Worm (Caenorhabditis elegans): Measurements from ENCODE around the gene F59G1.8.
A peak's percentile ranks its signal among the peaks of the same experiment; 100 is the strongest.

Gene F59G1.8

DNA sequence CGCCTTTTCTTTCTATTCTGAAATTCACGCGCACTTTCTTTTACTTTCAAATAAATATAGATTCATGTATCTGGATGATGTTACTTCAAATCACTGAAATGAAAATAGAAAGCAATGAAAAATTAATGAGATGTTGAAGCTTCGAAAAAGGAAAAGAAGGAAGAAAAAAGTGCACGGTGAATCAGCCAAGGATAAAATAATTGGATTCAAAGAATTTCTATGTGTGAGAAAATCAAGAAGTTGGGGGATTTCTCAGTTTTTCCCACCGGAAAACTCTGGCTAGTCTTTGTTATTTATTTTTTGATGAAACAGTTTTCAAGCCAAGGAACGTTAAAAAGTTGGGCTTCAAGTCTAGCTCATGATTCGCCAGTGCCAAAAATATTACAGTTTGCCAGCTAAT is 45.4 kb downstream of the F59G1.8 start:
- TF ChIP-seq elt-1 (tag; optimal IDR thresholded peaks at IDR 0.05; ENCODE audit: borderline replicate concordance, insufficient read depth) = no peak
- no peak for TF ChIP-seq tbx-8 (GFP tag; optimal IDR thresholded peaks at IDR 0.05)
- TF ChIP-seq flh-1 (GFP tag; optimal IDR thresholded peaks at IDR 0.05) = no peak
- no peak for TF ChIP-seq sptf-1 (tag; optimal IDR thresholded peaks at IDR 0.05)
- TF ChIP-seq ces-1 (GFP tag; optimal IDR thresholded peaks at IDR 0.05) = no peak
- no peak for TF ChIP-seq ceh-83 (GFP tag; optimal IDR thresholded peaks at IDR 0.05)
- TF ChIP-seq ham-2 (GFP tag; optimal IDR thresholded peaks at IDR 0.05) = no peak
- no peak for TF ChIP-seq zip-8 (tag; optimal IDR thresholded peaks at IDR 0.05)
- TF ChIP-seq sem-2 (GFP tag; optimal IDR thresholded peaks at IDR 0.05) = no peak
- TF ChIP-seq lin-13 (tag; optimal IDR thresholded peaks at IDR 0.05) = no peak
- TF ChIP-seq unc-39 (tag; optimal IDR thresholded peaks at IDR 0.05) = no peak
- no peak for TF ChIP-seq lsy-2 (tag; optimal IDR thresholded peaks at IDR 0.05)
- no peak for TF ChIP-seq nhr-76 (tag; optimal IDR thresholded peaks at IDR 0.05)
- TF ChIP-seq mab-5 (tag; optimal IDR thresholded peaks at IDR 0.05) = no peak
- no peak for TF ChIP-seq mls-2 (tag; optimal IDR thresholded peaks at IDR 0.05)
- TF ChIP-seq M03D4.4 (tag; optimal IDR thresholded peaks at IDR 0.05) = no peak
- TF ChIP-seq nhr-237 (tag; optimal IDR thresholded peaks at IDR 0.05) = no peak
- TF ChIP-seq mep-1 (tag; optimal IDR thresholded peaks at IDR 0.05) = no peak

DNA sequence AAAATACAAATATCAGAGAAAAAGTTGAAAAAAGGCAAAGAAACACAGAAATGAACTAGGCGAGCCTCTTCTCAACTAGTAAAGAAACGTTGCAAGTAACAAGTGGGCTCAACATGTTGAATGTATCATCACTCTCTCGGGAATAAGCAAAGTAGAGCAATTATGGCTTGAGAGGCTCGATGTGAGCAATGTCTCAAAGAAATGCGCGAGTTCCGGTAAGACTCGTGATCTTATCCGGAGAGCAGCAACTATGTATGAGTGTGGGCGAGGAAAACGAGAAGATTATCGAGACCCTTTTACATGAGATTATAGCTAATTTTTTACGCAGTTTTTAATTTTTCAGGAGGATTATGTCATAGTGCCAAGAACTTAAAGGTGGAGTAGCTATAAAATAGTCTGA is 45.8 kb downstream of the F59G1.8 start:
- no peak for TF ChIP-seq tbx-8 (GFP tag; optimal IDR thresholded peaks at IDR 0.05)
- TF ChIP-seq flh-1 (GFP tag; optimal IDR thresholded peaks at IDR 0.05) = no peak
- no peak for TF ChIP-seq nhr-12 (tag; optimal IDR thresholded peaks at IDR 0.05)
- TF ChIP-seq unc-120 (tag; optimal IDR thresholded peaks at IDR 0.05; ENCODE audit: poor library complexity, severe bottlenecking) = no peak
- TF ChIP-seq cnd-1 (tag; optimal IDR thresholded peaks at IDR 0.05) = no peak
- no peak for TF ChIP-seq pha-4 (tag; optimal IDR thresholded peaks at IDR 0.05)
- no peak for TF ChIP-seq mab-5 (tag; optimal IDR thresholded peaks at IDR 0.05)
- no peak for TF ChIP-seq unc-62 (GFP tag; optimal IDR thresholded peaks at IDR 0.05)
- TF ChIP-seq ceh-43 (GFP tag; optimal IDR thresholded peaks at IDR 0.05) = no peak
- TF ChIP-seq zip-8 (tag; optimal IDR thresholded peaks at IDR 0.05) = no peak
- no peak for TF ChIP-seq M03D4.4 (tag; optimal IDR thresholded peaks at IDR 0.05)
- no peak for TF ChIP-seq lsy-2 (tag; optimal IDR thresholded peaks at IDR 0.05)
- TF ChIP-seq nhr-2 (tag; optimal IDR thresholded peaks at IDR 0.05) = no peak
- TF ChIP-seq nhr-76 (tag; optimal IDR thresholded peaks at IDR 0.05) = no peak
- TF ChIP-seq elt-1 (tag; optimal IDR thresholded peaks at IDR 0.05; ENCODE audit: borderline replicate concordance, insufficient read depth) = no peak
- no peak for TF ChIP-seq hlh-1 (tag; optimal IDR thresholded peaks at IDR 0.05)
- TF ChIP-seq sem-2 (GFP tag; optimal IDR thresholded peaks at IDR 0.05) = no peak
- TF ChIP-seq ztf-11 (tag; optimal IDR thresholded peaks at IDR 0.05) = no peak

- TF ChIP-seq mab-5 (tag; optimal IDR thresholded peaks at IDR 0.05) (no peak), unc-62 (GFP tag; optimal IDR thresholded peaks at IDR 0.05) (peak; percentile 86), nhr-28 (tag; optimal IDR thresholded peaks at IDR 0.05) (no peak), tbx-8 (GFP tag; optimal IDR thresholded peaks at IDR 0.05) (no peak)
These were observed 49.3 kb downstream of the F59G1.8 start for ce11 chrII:5955638-5956167.

DNA sequence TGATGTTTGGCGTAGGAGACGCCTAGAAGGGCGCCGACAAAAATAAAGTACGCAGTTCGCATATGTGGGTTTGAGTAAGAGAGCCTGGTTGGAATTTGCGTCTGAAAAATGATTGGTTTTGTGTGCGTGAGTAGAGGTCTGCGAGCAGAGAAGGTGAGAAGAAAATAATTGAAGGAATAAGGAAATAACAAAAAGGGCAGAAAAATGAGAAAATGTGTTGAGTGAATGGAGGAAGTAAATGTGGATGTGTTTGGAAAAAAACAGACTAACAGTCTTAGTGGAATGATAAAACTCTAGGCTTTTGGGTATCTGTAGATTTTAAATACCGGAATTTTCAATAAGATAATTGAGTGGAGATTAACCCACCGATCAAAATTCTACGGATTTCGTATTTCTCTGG is 50.2 kb downstream of the F59G1.8 start, which contains the start of gene casy-1:
Gene casy-1, minus strand, starts transcription at position 101 of the 400 bp plus-strand sequence.
- no peak for TF ChIP-seq unc-62 (GFP tag; optimal IDR thresholded peaks at IDR 0.05)
- TF ChIP-seq ceh-43 (GFP tag; optimal IDR thresholded peaks at IDR 0.05) = no peak
- no peak for TF ChIP-seq sptf-1 (tag; optimal IDR thresholded peaks at IDR 0.05)
- TF ChIP-seq ces-1 (GFP tag; optimal IDR thresholded peaks at IDR 0.05) = no peak
- no peak for TF ChIP-seq hlh-1 (tag; optimal IDR thresholded peaks at IDR 0.05)
- TF ChIP-seq zip-8 (tag; optimal IDR thresholded peaks at IDR 0.05) = no peak
- TF ChIP-seq lsy-2 (tag; optimal IDR thresholded peaks at IDR 0.05) = no peak
- no peak for TF ChIP-seq sem-2 (GFP tag; optimal IDR thresholded peaks at IDR 0.05)
- no peak for TF ChIP-seq blmp-1 (tag; optimal IDR thresholded peaks at IDR 0.05)
- no peak for TF ChIP-seq mab-5 (tag; optimal IDR thresholded peaks at IDR 0.05)
- TF ChIP-seq ceh-83 (GFP tag; optimal IDR thresholded peaks at IDR 0.05) = no peak
- no peak for TF ChIP-seq ham-2 (GFP tag; optimal IDR thresholded peaks at IDR 0.05)
- TF ChIP-seq lin-13 (tag; optimal IDR thresholded peaks at IDR 0.05) = no peak
- no peak for TF ChIP-seq bed-3 (GFP tag; optimal IDR thresholded peaks at IDR 0.05)
- no peak for TF ChIP-seq pha-4 (tag; optimal IDR thresholded peaks at IDR 0.05)
- no peak for TF ChIP-seq mls-2 (tag; optimal IDR thresholded peaks at IDR 0.05)
- no peak for TF ChIP-seq drap-1 (GFP tag; optimal IDR thresholded peaks at IDR 0.05)
- no peak for TF ChIP-seq ceh-39 (tag; optimal IDR thresholded peaks at IDR 0.05)

All from whole organism, mixed stage, embryonic.